Worm (Caenorhabditis elegans) whole organism, early embryonic: ENCODE data around the gene Y6E2A.7.

Experiments used
- B0310.2 ChIP-seq: sonication (generic microtip); optimal IDR thresholded peaks from 2 replicates; lab custom pipeline; 2016; ENCODE audit warnings: mild to moderate bottlenecking, missing genetic modification characterization, missing compliant biosample characterization
- F13C5.2 ChIP-seq: sonication (generic microtip); optimal IDR thresholded peaks from 2 replicates; lab custom pipeline; 2017; ENCODE audit warnings: mild to moderate bottlenecking, missing genetic modification characterization, inconsistent platforms, missing compliant biosample characterization
- aly-1 ChIP-seq: sonication (generic microtip); optimal IDR thresholded peaks from 2 replicates; lab custom pipeline; 2016; ENCODE audit warnings: missing genetic modification characterization, missing compliant biosample characterization
- ama-1 ChIP-seq: fragments of 150-350 bp; optimal IDR thresholded peaks from 2 replicates; lab custom pipeline; 2014
- ceh-13 ChIP-seq: fragments of 200-800 bp; sonication (Bioruptor generic); optimal IDR thresholded peaks from 2 replicates; lab custom pipeline; 2018; ENCODE audit warnings: mild to moderate bottlenecking, missing genetic modification characterization, missing compliant biosample characterization
- ceh-36 ChIP-seq: sonication (generic microtip); optimal IDR thresholded peaks from 2 replicates; lab custom pipeline; 2016; ENCODE audit warnings: missing genetic modification characterization, inconsistent platforms, missing compliant biosample characterization
- ets-7 ChIP-seq: sonication (generic microtip); optimal IDR thresholded peaks from 2 replicates; lab custom pipeline; 2016; ENCODE audit warnings: missing genotype, missing genetic modification characterization, missing compliant biosample characterization
- flt-1 ChIP-seq: fragments of 200-800 bp; sonication (Bioruptor generic); IDR thresholded peaks from 2 replicates; pipeline ENCODE4 v1.3.6; 2022; ENCODE audit warnings: missing genetic modification characterization, missing compliant biosample characterization
- hmbx-1 ChIP-seq: sonication (generic microtip); optimal IDR thresholded peaks from 2 replicates; lab custom pipeline; 2016; ENCODE audit warnings: mild to moderate bottlenecking, missing genetic modification characterization, missing compliant biosample characterization
- hmg-4 ChIP-seq: fragments of 200-800 bp; sonication (Bioruptor generic); optimal IDR thresholded peaks from 2 replicates; lab custom pipeline; 2018; ENCODE audit warnings: mild to moderate bottlenecking, missing genetic modification characterization, missing compliant biosample characterization
- hnd-1 ChIP-seq: sonication (generic microtip); optimal IDR thresholded peaks from 2 replicates; lab custom pipeline; 2016; ENCODE audit warnings: missing genetic modification characterization, missing compliant biosample characterization
- pes-1 ChIP-seq: fragments of 200-800 bp; sonication (Bioruptor generic); IDR thresholded peaks from 2 replicates; pipeline ENCODE4 v1.3.6; 2022; ENCODE audit warnings: missing genetic modification reagents, missing genetic modification characterization, missing compliant biosample characterization
- scrt-1 ChIP-seq: fragments of 200-800 bp; sonication (Bioruptor generic); IDR thresholded peaks from 2 replicates; pipeline ENCODE4 v1.3.6; 2022; ENCODE audit warnings: missing genetic modification characterization, missing compliant biosample characterization
- sea-1 ChIP-seq: fragments of 200-800 bp; sonication (Bioruptor generic); conservative IDR thresholded peaks from 2 replicates; pipeline ENCODE4 v1.3.6; 2022; ENCODE audit warnings: missing genetic modification characterization, missing compliant biosample characterization
- tbx-11 ChIP-seq: fragments of 200-800 bp; sonication (Bioruptor generic); IDR thresholded peaks from 2 replicates; pipeline ENCODE4 v1.3.6; 2022; ENCODE audit warnings: missing genetic modification characterization, missing compliant biosample characterization
- tbx-37 ChIP-seq: fragments of 200-800 bp; sonication (Bioruptor generic); conservative IDR thresholded peaks from 2 replicates; pipeline ENCODE4 v1.3.6; 2022; ENCODE audit warnings: missing genetic modification reagents, missing genetic modification characterization, missing compliant biosample characterization
- tra-4 ChIP-seq: sonication (generic microtip); optimal IDR thresholded peaks from 2 replicates; lab custom pipeline; 2017; ENCODE audit warnings: missing genetic modification characterization, missing compliant biosample characterization

Y6E2A.7 gene

ce11 chrV:15693682-15694081, 26.0 kb upstream of the Y6E2A.7 start, which contains the start of gene nhr-198:
nhr-198 (plus strand) TSS chrV:15693994.
- no peak for TF ChIP-seq tbx-37 (GFP tag; lab: Robert Waterston, UW)
- TF ChIP-seq hmbx-1 (tag; lab: Kevin White, UChicago), result no peak
- no peak for TF ChIP-seq aly-1 (tag; lab: Kevin White, UChicago)
- no peak for TF ChIP-seq hmg-4 (GFP tag; lab: Kevin White, UChicago)
- no peak for TF ChIP-seq sea-1 (GFP tag; lab: Robert Waterston, UW)
- no peak for TF ChIP-seq F13C5.2 (tag; lab: Kevin White, UChicago)
- TF ChIP-seq ama-1 (lab: Kevin White, UChicago), result no peak
- no peak for TF ChIP-seq ets-7
- no peak for TF ChIP-seq scrt-1 (GFP tag; lab: Robert Waterston, UW)
- TF ChIP-seq pes-1 (GFP tag; lab: Robert Waterston, UW), result no peak
- no peak for TF ChIP-seq tra-4 (tag; lab: Kevin White, UChicago)
- no peak for TF ChIP-seq B0310.2 (tag; lab: Kevin White, UChicago)

DNA sequence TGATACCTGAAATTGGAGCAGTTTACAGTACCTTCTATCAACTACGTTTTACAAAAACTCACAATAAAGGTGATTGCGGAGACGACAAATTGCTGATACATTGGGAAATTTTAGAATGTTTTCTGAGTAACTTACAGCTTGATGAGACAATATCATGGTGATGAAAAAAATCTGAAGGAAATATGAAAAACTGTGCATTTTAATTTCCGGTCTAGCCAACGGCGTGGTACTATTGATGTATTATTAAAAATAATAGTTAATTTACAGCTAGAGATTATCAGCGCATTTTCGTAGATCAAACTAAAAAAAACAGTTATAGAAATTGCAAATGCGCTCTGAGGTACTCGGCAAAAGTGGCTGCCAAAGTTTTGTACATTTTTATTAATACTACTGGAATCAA, 21.6 kb upstream of the Y6E2A.7 start, which contains the start of gene srx-29:
srx-29 (minus strand) TSS at position 101 of the 400 bp plus-strand sequence.
- TF ChIP-seq hmg-4 (GFP tag; lab: Kevin White, UChicago), result no peak
- TF ChIP-seq ceh-36 (tag; lab: Kevin White, UChicago), result no peak
- no peak for TF ChIP-seq sea-1 (GFP tag; lab: Robert Waterston, UW)
- TF ChIP-seq tbx-37 (GFP tag; lab: Robert Waterston, UW), result no peak
- TF ChIP-seq F13C5.2 (tag; lab: Kevin White, UChicago), result no peak
- no peak for TF ChIP-seq flt-1
- TF ChIP-seq hmbx-1 (tag; lab: Kevin White, UChicago), result no peak
- no peak for TF ChIP-seq aly-1 (tag; lab: Kevin White, UChicago)
- no peak for TF ChIP-seq ets-7
- no peak for TF ChIP-seq B0310.2 (tag; lab: Kevin White, UChicago)
- no peak for TF ChIP-seq ama-1 (lab: Kevin White, UChicago)
- no peak for TF ChIP-seq tbx-11 (GFP tag; lab: Robert Waterston, UW)
- TF ChIP-seq hnd-1 (tag; lab: Kevin White, UChicago), result no peak
- no peak for TF ChIP-seq tra-4 (tag; lab: Kevin White, UChicago)
- TF ChIP-seq scrt-1 (GFP tag; lab: Robert Waterston, UW), result no peak
- no peak for TF ChIP-seq ceh-13 (GFP tag; lab: Kevin White, UChicago)
- no peak for TF ChIP-seq pes-1 (GFP tag; lab: Robert Waterston, UW)

ce11 chrV:15699799-15700198, 19.9 kb upstream of the Y6E2A.7 start, which contains the start of gene nhr-199:
nhr-199 (minus strand) TSS chrV:15699899.
- TF ChIP-seq hmg-4 (GFP tag; lab: Kevin White, UChicago), result no peak
- TF ChIP-seq ama-1 (lab: Kevin White, UChicago), result no peak
- TF ChIP-seq B0310.2 (tag; lab: Kevin White, UChicago), result no peak
- no peak for TF ChIP-seq flt-1
- no peak for TF ChIP-seq ceh-36 (tag; lab: Kevin White, UChicago)
- no peak for TF ChIP-seq ets-7
- TF ChIP-seq aly-1 (tag; lab: Kevin White, UChicago), result no peak
- TF ChIP-seq ceh-13 (GFP tag; lab: Kevin White, UChicago), result no peak
- no peak for TF ChIP-seq tbx-37 (GFP tag; lab: Robert Waterston, UW)
- TF ChIP-seq hmbx-1 (tag; lab: Kevin White, UChicago), result no peak
- TF ChIP-seq tra-4 (tag; lab: Kevin White, UChicago), result no peak
- no peak for TF ChIP-seq F13C5.2 (tag; lab: Kevin White, UChicago)
- TF ChIP-seq scrt-1 (GFP tag; lab: Robert Waterston, UW), result no peak
- no peak for TF ChIP-seq pes-1 (GFP tag; lab: Robert Waterston, UW)
- TF ChIP-seq hnd-1 (tag; lab: Kevin White, UChicago), result no peak
- TF ChIP-seq tbx-11 (GFP tag; lab: Robert Waterston, UW), result no peak
- no peak for TF ChIP-seq sea-1 (GFP tag; lab: Robert Waterston, UW)

- no peak for TF ChIP-seq tbx-37 (GFP tag; lab: Robert Waterston, UW)
- no peak for TF ChIP-seq hmbx-1 (tag; lab: Kevin White, UChicago)
- no peak for TF ChIP-seq flt-1
- TF ChIP-seq tbx-11 (GFP tag; lab: Robert Waterston, UW), result no peak
- TF ChIP-seq F13C5.2 (tag; lab: Kevin White, UChicago), result no peak
- no peak for TF ChIP-seq ets-7
- no peak for TF ChIP-seq scrt-1 (GFP tag; lab: Robert Waterston, UW)
- no peak for TF ChIP-seq ceh-13 (GFP tag; lab: Kevin White, UChicago)
- TF ChIP-seq hmg-4 (GFP tag; lab: Kevin White, UChicago), result no peak
- no peak for TF ChIP-seq ama-1 (lab: Kevin White, UChicago)
- TF ChIP-seq tra-4 (tag; lab: Kevin White, UChicago), result no peak
- no peak for TF ChIP-seq B0310.2 (tag; lab: Kevin White, UChicago)
- no peak for TF ChIP-seq aly-1 (tag; lab: Kevin White, UChicago)
- TF ChIP-seq ceh-36 (tag; lab: Kevin White, UChicago), result no peak
- no peak for TF ChIP-seq pes-1 (GFP tag; lab: Robert Waterston, UW)
- TF ChIP-seq hnd-1 (tag; lab: Kevin White, UChicago), result no peak
- no peak for TF ChIP-seq sea-1 (GFP tag; lab: Robert Waterston, UW)
Measured at ce11 chrV:15702263-15702662, 17.4 kb upstream of the Y6E2A.7 start, which contains the start of gene nhr-53. nhr-53 (minus strand) TSS chrV:15702363.

DNA sequence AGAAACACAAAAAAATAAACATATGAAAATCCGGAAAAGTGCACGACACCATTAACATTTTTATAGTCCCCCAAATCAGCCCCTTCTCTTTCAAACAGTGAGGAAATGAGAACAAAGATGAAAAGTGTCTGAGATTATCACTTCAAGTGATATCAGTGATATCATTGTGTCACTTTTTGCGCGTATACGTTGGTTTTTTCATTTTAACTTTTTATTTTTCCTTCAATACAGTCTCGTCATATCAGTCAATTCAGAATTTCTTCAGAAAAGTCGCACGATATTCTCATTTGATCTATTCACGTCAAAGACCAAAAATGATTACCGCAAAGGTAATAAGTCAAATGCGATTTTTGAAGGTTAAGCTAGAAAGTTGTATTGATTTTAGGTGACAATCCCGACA, 14.9 kb upstream of the Y6E2A.7 start, which contains the start of gene twk-34:
twk-34 (plus strand) TSS at position 216 of the 400 bp plus-strand sequence.
- no peak for TF ChIP-seq aly-1 (tag; lab: Kevin White, UChicago)
- TF ChIP-seq F13C5.2 (tag; lab: Kevin White, UChicago), result no peak
- TF ChIP-seq hnd-1 (tag; lab: Kevin White, UChicago), result no peak
- no peak for TF ChIP-seq scrt-1 (GFP tag; lab: Robert Waterston, UW)
- no peak for TF ChIP-seq tbx-11 (GFP tag; lab: Robert Waterston, UW)
- no peak for TF ChIP-seq sea-1 (GFP tag; lab: Robert Waterston, UW)
- TF ChIP-seq B0310.2 (tag; lab: Kevin White, UChicago), result no peak
- TF ChIP-seq hmg-4 (GFP tag; lab: Kevin White, UChicago), result no peak
- TF ChIP-seq hmbx-1 (tag; lab: Kevin White, UChicago), result no peak
- TF ChIP-seq ama-1 (lab: Kevin White, UChicago), result no peak
- no peak for TF ChIP-seq ceh-36 (tag; lab: Kevin White, UChicago)
- no peak for TF ChIP-seq flt-1
- TF ChIP-seq ceh-13 (GFP tag; lab: Kevin White, UChicago), result no peak
- TF ChIP-seq tra-4 (tag; lab: Kevin White, UChicago), result no peak
- TF ChIP-seq pes-1 (GFP tag; lab: Robert Waterston, UW), result no peak

ce11 chrV:15707982-15708381, 11.7 kb upstream of the Y6E2A.7 start:
- TF ChIP-seq ets-7 (no peak), ama-1 (lab: Kevin White, UChicago) (no peak), B0310.2 (tag; lab: Kevin White, UChicago) (no peak), flt-1 (no peak), pes-1 (GFP tag; lab: Robert Waterston, UW) (no peak), aly-1 (tag; lab: Kevin White, UChicago) (no peak), ceh-36 (tag; lab: Kevin White, UChicago) (no peak), tbx-37 (GFP tag; lab: Robert Waterston, UW) (no peak), scrt-1 (GFP tag; lab: Robert Waterston, UW) (no peak), hmg-4 (GFP tag; lab: Kevin White, UChicago) (no peak), tra-4 (tag; lab: Kevin White, UChicago) (no peak), ceh-13 (GFP tag; lab: Kevin White, UChicago) (no peak), sea-1 (GFP tag; lab: Robert Waterston, UW) (no peak), hnd-1 (tag; lab: Kevin White, UChicago) (no peak), hmbx-1 (tag; lab: Kevin White, UChicago) (no peak)
